Worm (Caenorhabditis elegans): Measurements from ENCODE around the gene K09H11.4.

DNA sequence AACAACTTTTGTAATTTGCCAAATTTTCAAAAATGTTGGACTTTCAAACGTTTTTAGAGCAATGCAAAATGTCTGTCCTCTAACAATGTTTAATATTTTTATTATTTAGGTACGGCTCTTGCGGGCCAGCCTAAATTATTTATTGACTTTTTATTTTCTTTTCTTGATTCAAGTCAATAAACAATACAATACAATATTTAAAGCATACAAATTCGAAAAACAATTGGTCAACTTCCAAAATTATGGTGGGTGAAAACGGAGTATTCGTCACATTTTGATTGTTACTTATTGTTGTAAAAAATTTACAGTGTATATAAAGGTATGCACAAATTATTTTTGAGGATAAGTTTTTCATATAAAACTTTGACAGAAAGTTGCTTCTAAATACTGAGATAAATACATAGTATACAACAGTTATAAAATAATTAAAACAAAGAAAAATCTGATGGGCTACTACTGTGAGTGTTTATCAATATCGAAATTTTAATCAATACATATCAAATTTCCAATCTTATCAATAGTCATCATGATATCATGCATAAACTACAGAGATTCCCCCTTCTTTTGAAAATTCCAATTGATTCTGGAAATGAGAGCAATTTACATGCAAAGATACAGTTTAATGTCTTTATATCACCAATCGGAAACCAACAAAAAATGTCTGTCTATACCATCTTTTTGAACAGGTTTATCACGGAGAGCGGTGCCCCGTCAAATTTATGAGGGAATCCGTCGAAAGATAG lies 34.5 kb downstream of the K09H11.4 start, which contains the start of gene F25B4.8:
- no peak for TF ChIP-seq ztf-22 (GFP tag; optimal IDR thresholded peaks at IDR 0.05)
- no peak for TF ChIP-seq akir-1 (GFP tag; optimal IDR thresholded peaks at IDR 0.05)
- TF ChIP-seq pha-4 (tag; optimal IDR thresholded peaks at IDR 0.05) = no peak
- no peak for TF ChIP-seq attf-5 (GFP tag; optimal IDR thresholded peaks at IDR 0.05)
- TF ChIP-seq aptf-2 (GFP tag; conservative IDR thresholded peaks at IDR 0.05) = no peak
- TF ChIP-seq hsf-1 (GFP tag; IDR thresholded peaks at IDR 0.05) = no peak
- no peak for TF ChIP-seq attf-3 (GFP tag; conservative IDR thresholded peaks at IDR 0.05)
- TF ChIP-seq F52B5.7 (tag; optimal IDR thresholded peaks at IDR 0.05) = no peak

Data from whole organism, young adult.